ENCODE assay signal across 5 worm cellular contexts in the genomic region with DNA sequence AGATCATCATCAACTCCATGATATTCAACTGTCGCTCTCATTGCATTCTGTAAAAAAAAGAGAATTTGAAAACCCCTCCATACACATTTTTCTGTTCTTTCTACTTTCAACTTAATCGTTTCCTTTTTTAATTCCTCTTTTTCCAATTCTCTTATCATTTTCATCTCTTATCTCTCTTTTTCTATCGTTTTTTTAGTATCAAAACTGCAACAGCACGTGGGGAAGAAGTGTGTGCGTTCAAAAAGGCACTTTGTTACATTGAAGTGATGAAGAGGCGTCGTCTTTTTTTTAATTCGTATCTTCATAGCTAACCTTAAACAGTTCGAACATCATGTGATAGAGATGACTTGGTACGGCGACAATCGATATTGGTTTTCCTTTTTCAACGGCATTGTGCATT.
TF ChIP-seq lines count a peak whose summit lies in the region.

No protein-coding gene starts in this region.

TF ChIP-seq in whole organism, L1 larva, 84 proteins besides CTCF, POLR2A, EP300 and RAD21 (continued from another document and continues in another):
- TF ChIP-seq snpc-4 (tag; optimal IDR thresholded peaks at IDR 0.05; lab: Kevin White, UChicago) = no peak
- no peak for TF ChIP-seq swsn-7 (tag; optimal IDR thresholded peaks at IDR 0.05; lab: Kevin White, UChicago)
- peak in 1 of 2 experiments; percentile 43 for TF ChIP-seq lsy-2 (tag; optimal IDR thresholded peaks at IDR 0.05; lab: Kevin White, UChicago)
- no peak for TF ChIP-seq alr-1 (tag; optimal IDR thresholded peaks at IDR 0.05; lab: Kevin White, UChicago; ENCODE audit: borderline replicate concordance)
- TF ChIP-seq mep-1 (tag; optimal IDR thresholded peaks at IDR 0.05; lab: Kevin White, UChicago) = peak; percentile 5
- TF ChIP-seq ztf-4 (tag; optimal IDR thresholded peaks at IDR 0.05; lab: Kevin White, UChicago) = no peak
- TF ChIP-seq dsc-1 (tag; optimal IDR thresholded peaks at IDR 0.05; lab: Kevin White, UChicago) = no peak
- no peak for TF ChIP-seq xbp-1 (tag; optimal IDR thresholded peaks at IDR 0.05; lab: Kevin White, UChicago)
- TF ChIP-seq unc-98 (GFP tag; IDR thresholded peaks at IDR 0.05; lab: Robert Waterston, UW) = no peak
- TF ChIP-seq unc-30 (tag; optimal IDR thresholded peaks at IDR 0.05; lab: Kevin White, UChicago) = no peak
- TF ChIP-seq grh-1 (GFP tag; IDR thresholded peaks at IDR 0.05; lab: Robert Waterston, UW) = no peak
- no peak for TF ChIP-seq nhr-77 (tag; optimal IDR thresholded peaks at IDR 0.05; lab: Kevin White, UChicago)
- peak in 5 of 6 experiments; percentile 24 to 98 (median 76) for TF ChIP-seq elt-3 (tag; optimal IDR thresholded peaks at IDR 0.05; lab: Kevin White, UChicago)
- no peak for TF ChIP-seq lin-13 (GFP tag; optimal IDR thresholded peaks at IDR 0.05; lab: Kevin White, UChicago)
- no peak for TF ChIP-seq nhr-28 (tag; optimal IDR thresholded peaks at IDR 0.05; lab: Kevin White, UChicago)
- peak; percentile 86 for TF ChIP-seq lin-14 (GFP tag; optimal IDR thresholded peaks at IDR 0.05; lab: Kevin White, UChicago)
- no peak for TF ChIP-seq pax-3 (tag; optimal IDR thresholded peaks at IDR 0.05; lab: Kevin White, UChicago)
- no peak for TF ChIP-seq pag-3 (tag; optimal IDR thresholded peaks at IDR 0.05; lab: Kevin White, UChicago; ENCODE audit: borderline replicate concordance, insufficient read depth)
- no peak for TF ChIP-seq skn-1 (tag; optimal IDR thresholded peaks at IDR 0.05; lab: Kevin White, UChicago)
- no peak for TF ChIP-seq ceh-90 (tag; optimal IDR thresholded peaks at IDR 0.05; lab: Kevin White, UChicago)
- no peak for TF ChIP-seq nhr-12 (tag; optimal IDR thresholded peaks at IDR 0.05; lab: Kevin White, UChicago)
- TF ChIP-seq ceh-63 (GFP tag; optimal IDR thresholded peaks at IDR 0.05; lab: Kevin White, UChicago) = no peak
- TF ChIP-seq lir-3 (tag; optimal IDR thresholded peaks at IDR 0.05; lab: Kevin White, UChicago; ENCODE audit: poor library complexity) = no peak
- peak; percentile 54 for TF ChIP-seq nhr-90 (tag; optimal IDR thresholded peaks at IDR 0.05; lab: Kevin White, UChicago; ENCODE audit: poor library complexity)
- no peak for TF ChIP-seq sup-37 (GFP tag; optimal IDR thresholded peaks at IDR 0.05; lab: Kevin White, UChicago)

TF ChIP-seq in whole organism, L2 larva, 48 proteins besides CTCF, POLR2A, EP300 and RAD21 (continued from another document and continues in another):
- no peak for TF ChIP-seq nhr-10 (tag; optimal IDR thresholded peaks at IDR 0.05; lab: Kevin White, UChicago)
- TF ChIP-seq sma-3 (GFP tag; optimal IDR thresholded peaks at IDR 0.05; lab: Kevin White, UChicago) = peak; percentile 79
- no peak for TF ChIP-seq elt-1 (tag; optimal IDR thresholded peaks at IDR 0.05; lab: Kevin White, UChicago)
- no peak for TF ChIP-seq nhr-77 (tag; optimal IDR thresholded peaks at IDR 0.05; lab: Kevin White, UChicago)
- no peak for TF ChIP-seq nhr-6 (tag; optimal IDR thresholded peaks at IDR 0.05; lab: Kevin White, UChicago)
- no peak for TF ChIP-seq ZK546.5 (tag; optimal IDR thresholded peaks at IDR 0.05; lab: Kevin White, UChicago)
- peak; percentile 73 for TF ChIP-seq gmeb-1 (tag; optimal IDR thresholded peaks at IDR 0.05; lab: Kevin White, UChicago)
- no peak for TF ChIP-seq Y55F3AM.14 (GFP tag; optimal IDR thresholded peaks at IDR 0.05; lab: Kevin White, UChicago)
- TF ChIP-seq nhr-12 (tag; optimal IDR thresholded peaks at IDR 0.05; lab: Kevin White, UChicago) = no peak
- TF ChIP-seq nhr-237 (tag; optimal IDR thresholded peaks at IDR 0.05; lab: Kevin White, UChicago) = no peak
- no peak for TF ChIP-seq lin-11 (tag; optimal IDR thresholded peaks at IDR 0.05; lab: Kevin White, UChicago)
- TF ChIP-seq alr-1 (tag; optimal IDR thresholded peaks at IDR 0.05; lab: Kevin White, UChicago) = no peak
- no peak for TF ChIP-seq nhr-11 (tag; optimal IDR thresholded peaks at IDR 0.05; lab: Kevin White, UChicago)
- no peak for TF ChIP-seq ama-1 (optimal IDR thresholded peaks at IDR 0.05; lab: Kevin White, UChicago)
- TF ChIP-seq sem-4 (tag; optimal IDR thresholded peaks at IDR 0.05; lab: Kevin White, UChicago) = peak; percentile 23
- TF ChIP-seq nhr-25 (tag; optimal IDR thresholded peaks at IDR 0.05; lab: Kevin White, UChicago) = peak; percentile 88
- no peak for TF ChIP-seq ceh-16 (tag; optimal IDR thresholded peaks at IDR 0.05; lab: Kevin White, UChicago)
- no peak for TF ChIP-seq R02D3.7 (tag; optimal IDR thresholded peaks at IDR 0.05; lab: Kevin White, UChicago)
- no peak for TF ChIP-seq unc-62 (GFP tag; optimal IDR thresholded peaks at IDR 0.05; lab: Kevin White, UChicago)
- peak; percentile 75 for TF ChIP-seq nhr-21 (tag; optimal IDR thresholded peaks at IDR 0.05; lab: Kevin White, UChicago)
- no peak for TF ChIP-seq lin-39 (tag; optimal IDR thresholded peaks at IDR 0.05; lab: Kevin White, UChicago)
- TF ChIP-seq snpc-4 (tag; optimal IDR thresholded peaks at IDR 0.05; lab: Kevin White, UChicago) = no peak
- no peak for TF ChIP-seq aly-2 (tag; optimal IDR thresholded peaks at IDR 0.05; lab: Kevin White, UChicago)
- peak; percentile 54 for TF ChIP-seq F13H6.1 (tag; optimal IDR thresholded peaks at IDR 0.05; lab: Kevin White, UChicago)
- TF ChIP-seq peb-1 (tag; optimal IDR thresholded peaks at IDR 0.05; lab: Kevin White, UChicago) = no peak
- no peak for TF ChIP-seq ztf-1 (GFP tag; conservative IDR thresholded peaks at IDR 0.05; lab: Robert Waterston, UW)
- TF ChIP-seq unc-39 (tag; optimal IDR thresholded peaks at IDR 0.05; lab: Kevin White, UChicago) = no peak
- peak in 1 of 2 experiments; percentile 32 for TF ChIP-seq lsy-2 (tag; optimal IDR thresholded peaks at IDR 0.05; lab: Kevin White, UChicago)

TF ChIP-seq in whole organism, L3 larva, 47 proteins besides CTCF, POLR2A, EP300 and RAD21 (continued from another document and continues in another):
- peak; percentile 3 for TF ChIP-seq nfya-1 (tag; optimal IDR thresholded peaks at IDR 0.05; lab: Kevin White, UChicago; ENCODE audit: insufficient read depth)
- no peak for TF ChIP-seq mml-1 (tag; optimal IDR thresholded peaks at IDR 0.05; lab: Kevin White, UChicago)
- TF ChIP-seq ztf-11 (tag; optimal IDR thresholded peaks at IDR 0.05; lab: Kevin White, UChicago) = no peak
- TF ChIP-seq jun-1 (tag; optimal IDR thresholded peaks at IDR 0.05; lab: Kevin White, UChicago) = peak; percentile 45
- TF ChIP-seq skn-1 (tag; optimal IDR thresholded peaks at IDR 0.05; lab: Kevin White, UChicago) = no peak
- TF ChIP-seq egl-5 (tag; optimal IDR thresholded peaks at IDR 0.05; lab: Kevin White, UChicago) = no peak
- no peak for TF ChIP-seq ceh-16 (tag; optimal IDR thresholded peaks at IDR 0.05; lab: Kevin White, UChicago)
- no peak for TF ChIP-seq nhr-76 (tag; optimal IDR thresholded peaks at IDR 0.05; lab: Kevin White, UChicago)
- no peak for TF ChIP-seq nhr-11 (tag; optimal IDR thresholded peaks at IDR 0.05; lab: Kevin White, UChicago)
- no peak for TF ChIP-seq fos-1 (tag; optimal IDR thresholded peaks at IDR 0.05; lab: Kevin White, UChicago)
- no peak for TF ChIP-seq ZK546.5 (tag; optimal IDR thresholded peaks at IDR 0.05; lab: Kevin White, UChicago)
- TF ChIP-seq nhr-77 (tag; optimal IDR thresholded peaks at IDR 0.05; lab: Kevin White, UChicago) = no peak
- TF ChIP-seq nhr-23 (tag; optimal IDR thresholded peaks at IDR 0.05; lab: Kevin White, UChicago) = peak; percentile 77
- TF ChIP-seq mdl-1 (tag; optimal IDR thresholded peaks at IDR 0.05; lab: Kevin White, UChicago) = peak; percentile 81
- TF ChIP-seq ceh-9 (tag; optimal IDR thresholded peaks at IDR 0.05; lab: Kevin White, UChicago) = no peak
- no peak for TF ChIP-seq nhr-67 (tag; optimal IDR thresholded peaks at IDR 0.05; lab: Kevin White, UChicago)
- TF ChIP-seq pha-4 (tag; optimal IDR thresholded peaks at IDR 0.05; lab: Kevin White, UChicago) = peak; percentile 32
- no peak for TF ChIP-seq zag-1 (tag; optimal IDR thresholded peaks at IDR 0.05; lab: Kevin White, UChicago)
- no peak for TF ChIP-seq lin-15B (tag; optimal IDR thresholded peaks at IDR 0.05; lab: Kevin White, UChicago)
- TF ChIP-seq snpc-4 (tag; optimal IDR thresholded peaks at IDR 0.05; lab: Kevin White, UChicago) = peak; percentile 4
- no peak for TF ChIP-seq fkh-10 (GFP tag; optimal IDR thresholded peaks at IDR 0.05; lab: Kevin White, UChicago)
- TF ChIP-seq unc-62 (GFP tag; optimal IDR thresholded peaks at IDR 0.05; lab: Kevin White, UChicago) = no peak
- TF ChIP-seq daf-12 (tag; optimal IDR thresholded peaks at IDR 0.05; lab: Kevin White, UChicago) = no peak
- TF ChIP-seq nhr-237 (tag; optimal IDR thresholded peaks at IDR 0.05; lab: Kevin White, UChicago) = no peak
- peak in 1 of 3 experiments; percentile 0 for TF ChIP-seq elt-3 (tag; optimal IDR thresholded peaks at IDR 0.05; lab: Kevin White, UChicago)
- TF ChIP-seq ceh-28 (tag; optimal IDR thresholded peaks at IDR 0.05; lab: Kevin White, UChicago) = no peak
- TF ChIP-seq lin-39 (tag; optimal IDR thresholded peaks at IDR 0.05; lab: Kevin White, UChicago) = no peak
- no peak for TF ChIP-seq ceh-82 (tag; optimal IDR thresholded peaks at IDR 0.05; lab: Kevin White, UChicago)
- TF ChIP-seq eor-1 (tag; optimal IDR thresholded peaks at IDR 0.05; lab: Kevin White, UChicago) = no peak

TF ChIP-seq in whole organism, L4 larva, 104 proteins besides CTCF, POLR2A, EP300 and RAD21 (continued from another document and continues in another):
- TF ChIP-seq mxl-2 (GFP tag; conservative IDR thresholded peaks at IDR 0.05; lab: Robert Waterston, UW) (no peak), zag-1 (tag; optimal IDR thresholded peaks at IDR 0.05; lab: Kevin White, UChicago) (no peak), ces-1 (GFP tag; optimal IDR thresholded peaks at IDR 0.05; lab: Kevin White, UChicago) (no peak), attf-4 (tag; optimal IDR thresholded peaks at IDR 0.05; lab: Kevin White, UChicago) (no peak), ama-1 (optimal IDR thresholded peaks at IDR 0.05; lab: Kevin White, UChicago) (peak; percentile 32), fkh-10 (GFP tag; optimal IDR thresholded peaks at IDR 0.05; lab: Kevin White, UChicago) (no peak), R02D3.7 (tag; optimal IDR thresholded peaks at IDR 0.05; lab: Kevin White, UChicago) (no peak), fos-1 (tag; optimal IDR thresholded peaks at IDR 0.05; lab: Kevin White, UChicago) (no peak), tra-1 (GFP tag; IDR thresholded peaks at IDR 0.05; lab: Robert Waterston, UW) (peak; percentile 82), snpc-1.2 (GFP tag; IDR thresholded peaks at IDR 0.05; lab: Robert Waterston, UW) (no peak), sdz-12 (GFP tag; optimal IDR thresholded peaks at IDR 0.05; lab: Kevin White, UChicago) (no peak), nhr-25 (tag; optimal IDR thresholded peaks at IDR 0.05; lab: Kevin White, UChicago; ENCODE audit: borderline replicate concordance, insufficient read depth) (no peak), nhr-237 (tag; optimal IDR thresholded peaks at IDR 0.05; lab: Kevin White, UChicago) (no peak), skn-1 (tag; optimal IDR thresholded peaks at IDR 0.05; lab: Kevin White, UChicago) (no peak), lin-39 (tag; optimal IDR thresholded peaks at IDR 0.05; lab: Kevin White, UChicago) (no peak), mep-1 (tag; optimal IDR thresholded peaks at IDR 0.05; lab: Kevin White, UChicago) (peak; percentile 72), ctbp-1 (GFP tag; IDR thresholded peaks at IDR 0.05; lab: Robert Waterston, UW) (no peak), lin-1 (GFP tag; IDR thresholded peaks at IDR 0.05; lab: Robert Waterston, UW) (peak; percentile 77), nhr-111 (GFP tag; optimal IDR thresholded peaks at IDR 0.05; lab: Kevin White, UChicago) (no peak), ceh-28 (tag; optimal IDR thresholded peaks at IDR 0.05; lab: Kevin White, UChicago) (no peak), Y75B8A.6 (GFP tag; IDR thresholded peaks at IDR 0.05; lab: Robert Waterston, UW) (no peak), nhr-102 (tag; optimal IDR thresholded peaks at IDR 0.05; lab: Kevin White, UChicago) (peak; percentile 35), T20F7.1 (GFP tag; optimal IDR thresholded peaks at IDR 0.05; lab: Kevin White, UChicago) (peak; percentile 62), daf-19 (GFP tag; conservative IDR thresholded peaks at IDR 0.05; lab: Robert Waterston, UW) (no peak), ceh-44 (GFP tag; IDR thresholded peaks at IDR 0.05; lab: Robert Waterston, UW) (no peak), egl-43 (GFP tag; IDR thresholded peaks at IDR 0.05; lab: Robert Waterston, UW) (no peak), lim-7 (GFP tag; IDR thresholded peaks at IDR 0.05; lab: Robert Waterston, UW) (no peak), cey-2 (tag; optimal IDR thresholded peaks at IDR 0.05; lab: Kevin White, UChicago; ENCODE audit: borderline replicate concordance, insufficient read depth) (peak; percentile 90), lin-29 (GFP tag; IDR thresholded peaks at IDR 0.05; lab: Robert Waterston, UW) (no peak), tag-97 (GFP tag; IDR thresholded peaks at IDR 0.05; lab: Robert Waterston, UW) (no peak)

TF ChIP-seq in whole organism, young adult, 124 proteins besides CTCF, POLR2A, EP300 and RAD21 (continued from another document):
- TF ChIP-seq nfya-1 (tag; optimal IDR thresholded peaks at IDR 0.05; lab: Kevin White, UChicago; ENCODE audit: borderline replicate concordance, insufficient read depth) = no peak
- peak; percentile 40 for TF ChIP-seq F23B12.7 (tag; optimal IDR thresholded peaks at IDR 0.05; lab: Kevin White, UChicago; ENCODE audit: insufficient read depth)
- TF ChIP-seq let-607 (tag; optimal IDR thresholded peaks at IDR 0.05; lab: Kevin White, UChicago) = peak in 1 of 2 experiments; percentile 45
- TF ChIP-seq nhr-80 (tag; optimal IDR thresholded peaks at IDR 0.05; lab: Kevin White, UChicago) = peak; percentile 89
- TF ChIP-seq dpff-1 (tag; optimal IDR thresholded peaks at IDR 0.05; lab: Kevin White, UChicago) = no peak
- no peak for TF ChIP-seq bed-1 (GFP tag; IDR thresholded peaks at IDR 0.05; lab: Robert Waterston, UW)
- TF ChIP-seq T26A5.8 (tag; optimal IDR thresholded peaks at IDR 0.05; lab: Kevin White, UChicago) = no peak
- peak; percentile 83 for TF ChIP-seq ztf-26 (tag; optimal IDR thresholded peaks at IDR 0.05; lab: Kevin White, UChicago)
- no peak for TF ChIP-seq mel-28 (tag; optimal IDR thresholded peaks at IDR 0.05; lab: Kevin White, UChicago; ENCODE audit: borderline replicate concordance)
- no peak for TF ChIP-seq rcor-1 (GFP tag; IDR thresholded peaks at IDR 0.05; lab: Robert Waterston, UW)
TF ChIP-seq in whole organism, young adult: peak in this region for 13.
